Fruit fly (Drosophila melanogaster) whole organism, pupa: Measurements from ENCODE around the gene CG6912.

Source experiments
- CG10348 ChIP-seq: fragments of 200-800 bp; sonication (Bioruptor generic); IDR thresholded peaks from 2 replicates; pipeline ENCODE4 v1.3.6; 2022; ENCODE audit warnings: missing biosample characterization, missing genetic modification characterization
- CG12605 ChIP-seq: fragments of 200-800 bp; sonication (Bioruptor generic); IDR thresholded peaks from 2 replicates; pipeline ENCODE4 v1.3.6; 2022; ENCODE audit warnings: missing biosample characterization, missing genetic modification characterization
- CG13204 ChIP-seq: fragments of 200-800 bp; sonication (Bioruptor generic); optimal IDR thresholded peaks from 2 replicates; lab custom pipeline; 2018; ENCODE audit warnings: missing biosample characterization, mild to moderate bottlenecking, missing genetic modification characterization, moderate library complexity
- CG15710 ChIP-seq: fragments of 200-800 bp; sonication (Bioruptor generic); optimal IDR thresholded peaks from 2 replicates; lab custom pipeline; 2018; ENCODE audit warnings: missing biosample characterization, mild to moderate bottlenecking, missing genetic modification characterization, moderate library complexity
- CG17806 ChIP-seq: fragments of 200-800 bp; sonication (Bioruptor generic); optimal IDR thresholded peaks from 2 replicates; lab custom pipeline; 2018; ENCODE audit warnings: missing biosample characterization, mild to moderate bottlenecking, missing genetic modification characterization, moderate library complexity
- CG32121 ChIP-seq: fragments of 200-800 bp; sonication (Bioruptor generic); IDR thresholded peaks from 2 replicates; pipeline ENCODE4 v1.3.6; 2022; ENCODE audit warnings: missing biosample characterization, missing genetic modification characterization
- CG34367 ChIP-seq: fragments of 200-800 bp; sonication (Bioruptor generic); optimal IDR thresholded peaks from 2 replicates; lab custom pipeline; 2018; ENCODE audit warnings: missing biosample characterization, mild to moderate bottlenecking, missing genetic modification characterization
- CG4496 ChIP-seq: fragments of 200-800 bp; sonication (Bioruptor generic); IDR thresholded peaks from 3 replicates; pipeline ENCODE4 v1.3.6; 2022; ENCODE audit warnings: missing biosample characterization, missing genetic modification characterization
- CG8159 ChIP-seq: fragments of 200-800 bp; sonication (Bioruptor generic); optimal IDR thresholded peaks from 3 replicates; lab custom pipeline; 2018; ENCODE audit warnings: missing biosample characterization, mild to moderate bottlenecking, missing genetic modification characterization, moderate library complexity
- CG8301 ChIP-seq: fragments of 200-800 bp; sonication (Bioruptor generic); optimal IDR thresholded peaks from 2 replicates; lab custom pipeline; 2018; ENCODE audit warnings: missing biosample characterization, mild to moderate bottlenecking, missing genetic modification characterization
- CG9948 ChIP-seq: fragments of 200-800 bp; sonication (Bioruptor generic); optimal IDR thresholded peaks from 2 replicates; lab custom pipeline; 2018; ENCODE audit warnings: missing biosample characterization, mild to moderate bottlenecking, missing genetic modification characterization, moderate library complexity
- D1 ChIP-seq: fragments of 200-800 bp; sonication (Bioruptor generic); optimal IDR thresholded peaks from 2 replicates; lab custom pipeline; 2018; ENCODE audit warnings: missing biosample characterization, mild to moderate bottlenecking, missing genetic modification characterization, moderate library complexity
- EcR ChIP-seq: fragments of 200-800 bp; sonication (Bioruptor generic); optimal IDR thresholded peaks from 3 replicates; lab custom pipeline; 2019; ENCODE audit warnings: missing biosample characterization, missing genetic modification characterization, mild to moderate bottlenecking, moderate library complexity, missing genetic modification reagents
- Ets98B ChIP-seq: fragments of 200-800 bp; sonication (Bioruptor generic); IDR thresholded peaks from 2 replicates; pipeline ENCODE4 v1.3.6; 2022; ENCODE audit warnings: missing biosample characterization, missing genetic modification characterization
- Pif1A ChIP-seq: fragments of 200-800 bp; sonication (Bioruptor generic); optimal IDR thresholded peaks from 3 replicates; lab custom pipeline; 2016; ENCODE audit warnings: missing biosample characterization, missing genetic modification characterization
- Pif1B ChIP-seq: fragments of 200-800 bp; sonication (Bioruptor generic); optimal IDR thresholded peaks from 3 replicates; lab custom pipeline; 2016; ENCODE audit warnings: missing biosample characterization, missing genetic modification characterization
- Snoo ChIP-seq: fragments of 200-800 bp; sonication (Bioruptor generic); optimal IDR thresholded peaks from 3 replicates; lab custom pipeline; 2017; ENCODE audit warnings: missing biosample characterization, mild to moderate bottlenecking, missing genetic modification characterization, inconsistent platforms
- fd96Ca ChIP-seq: fragments of 200-800 bp; sonication (Bioruptor generic); IDR thresholded peaks from 3 replicates; pipeline ENCODE4 v1.3.6; 2022; ENCODE audit warnings: missing biosample characterization, missing genetic modification characterization
- gl ChIP-seq: fragments of 200-800 bp; sonication (Bioruptor generic); optimal IDR thresholded peaks from 2 replicates; lab custom pipeline; 2018; ENCODE audit warnings: missing biosample characterization, mild to moderate bottlenecking, missing genetic modification characterization
- rn ChIP-seq: fragments of 200-800 bp; sonication (Bioruptor generic); IDR thresholded peaks from 2 replicates; pipeline ENCODE4 v1.3.6; 2022; ENCODE audit warnings: missing biosample characterization, missing genetic modification characterization

CG6912 gene

DNA sequence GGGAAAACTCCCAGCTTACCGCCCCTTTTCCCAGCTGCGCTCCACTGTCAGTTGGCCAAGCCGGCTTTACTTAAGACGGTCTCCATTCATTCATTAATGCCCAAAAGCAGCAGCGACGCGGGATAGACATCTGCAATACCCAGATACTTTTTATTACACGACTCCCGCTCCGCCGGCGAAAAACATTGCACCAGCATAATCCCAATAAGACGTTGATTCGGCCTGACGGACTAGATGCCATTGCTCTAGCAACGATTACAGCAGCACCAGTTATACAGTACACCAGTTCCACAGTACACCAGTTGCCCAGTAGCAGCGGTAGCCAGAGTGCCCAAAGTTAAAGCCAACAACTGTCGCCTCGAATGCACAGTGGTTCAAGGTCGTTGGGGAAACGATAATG is 11.0 kb downstream of the CG6912 start:
- no peak for TF ChIP-seq CG12605 (GFP tag; lab: Robert Waterston, UW)
- TF ChIP-seq CG9948 (tag; lab: Kevin White, UChicago) = no peak
- no peak for TF ChIP-seq gl (tag; lab: Kevin White, UChicago)
- no peak for TF ChIP-seq Pif1B (GFP tag; lab: Kevin White, UChicago)
- TF ChIP-seq CG15710 (tag; lab: Kevin White, UChicago) = no peak
- no peak for TF ChIP-seq Snoo (tag; lab: Kevin White, UChicago)
- TF ChIP-seq EcR (GFP tag; lab: Kevin White, UChicago) = no peak
- no peak for TF ChIP-seq CG4496 (GFP tag; lab: Robert Waterston, UW)
- TF ChIP-seq CG8301 (tag; lab: Kevin White, UChicago) = no peak
- no peak for TF ChIP-seq CG34367 (tag; lab: Kevin White, UChicago)

DNA sequence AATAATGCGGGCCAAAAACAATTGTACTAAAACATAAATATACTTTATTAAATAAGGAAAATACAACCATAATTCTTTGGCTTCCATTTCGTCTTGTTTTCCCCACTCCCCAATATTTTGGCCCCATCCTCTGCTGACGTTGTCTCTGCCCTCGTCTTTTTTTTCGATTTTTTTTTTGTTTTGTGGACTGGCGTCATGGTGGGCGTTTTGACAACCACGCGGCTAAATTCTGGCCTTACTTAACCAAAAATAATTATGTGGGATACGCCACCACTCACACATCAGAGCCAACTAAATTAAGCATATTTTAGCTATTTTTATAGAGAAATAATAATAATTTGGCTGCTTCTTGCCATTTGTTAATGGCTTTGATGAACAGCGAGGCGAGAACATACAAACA is 12.2 kb downstream of the CG6912 start:
- no peak for TF ChIP-seq CG17806 (tag; lab: Kevin White, UChicago)
- no peak for TF ChIP-seq CG10348
- TF ChIP-seq gl (tag; lab: Kevin White, UChicago) = no peak
- no peak for TF ChIP-seq CG15710 (tag; lab: Kevin White, UChicago)
- TF ChIP-seq, all 21 proteins: peak for 0

dm6 chr3R:15123036-15123715 is 13.6 kb downstream of the CG6912 start:
- TF ChIP-seq CG32121 = no peak
- no peak for TF ChIP-seq CG12605 (GFP tag; lab: Robert Waterston, UW)
- TF ChIP-seq CG17806 (tag; lab: Kevin White, UChicago) = no peak
- TF ChIP-seq CG13204 (GFP tag; lab: Kevin White, UChicago) = no peak
- no peak for TF ChIP-seq CG4496 (GFP tag; lab: Robert Waterston, UW)
- no peak for TF ChIP-seq CG15710 (tag; lab: Kevin White, UChicago)
- no peak for TF ChIP-seq rn (GFP tag; lab: Robert Waterston, UW)
- no peak for TF ChIP-seq CG34367 (tag; lab: Kevin White, UChicago)
- no peak for TF ChIP-seq gl (tag; lab: Kevin White, UChicago)
- TF ChIP-seq CG9948 (tag; lab: Kevin White, UChicago) = no peak
- TF ChIP-seq Pif1A (GFP tag; lab: Kevin White, UChicago) = no peak
- TF ChIP-seq Pif1B (GFP tag; lab: Kevin White, UChicago) = no peak
- TF ChIP-seq CG10348 = no peak
- TF ChIP-seq Snoo (tag; lab: Kevin White, UChicago) = no peak
- no peak for TF ChIP-seq CG8159 (tag; lab: Kevin White, UChicago)
- TF ChIP-seq fd96Ca = no peak

DNA sequence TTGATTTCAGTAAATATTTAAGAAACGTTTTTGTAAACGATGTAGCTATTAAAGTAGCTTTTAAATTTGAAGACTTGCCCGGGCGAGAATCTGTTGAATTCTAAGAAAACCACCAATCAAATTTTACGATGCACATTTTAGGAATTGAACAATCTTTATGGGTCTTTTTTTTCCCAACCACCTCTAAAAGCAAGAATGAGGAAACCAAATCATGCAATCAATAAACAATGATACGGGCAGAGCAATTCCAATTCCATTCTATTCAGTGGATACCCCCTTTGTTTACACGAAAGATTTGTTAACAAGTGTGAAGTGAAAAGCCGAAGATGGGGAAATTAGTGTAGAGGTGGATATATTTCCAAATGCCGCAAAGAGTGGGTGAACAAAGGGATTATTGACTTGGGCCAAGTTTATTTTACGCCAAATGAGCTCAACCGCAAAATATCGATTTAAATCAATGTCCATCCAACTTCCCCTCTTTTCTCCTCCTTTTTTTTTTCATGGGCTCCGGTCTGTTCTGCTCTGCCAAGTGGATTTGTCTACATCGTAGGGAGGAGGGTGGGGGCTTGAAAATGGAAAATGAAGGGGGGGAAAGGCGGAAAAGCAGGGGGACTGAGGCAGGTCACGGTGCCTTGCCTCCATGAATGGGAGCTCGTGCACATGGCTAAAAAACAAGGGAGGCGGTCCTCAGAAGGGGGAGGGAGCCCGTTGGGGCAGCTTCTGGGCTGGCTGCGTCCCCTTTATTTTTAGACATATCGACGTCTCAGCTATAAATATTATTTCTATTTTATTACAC is 15.0 kb downstream of the CG6912 start:
- TF ChIP-seq CG13204 (GFP tag; lab: Kevin White, UChicago) = no peak

dm6 chr3R:15119730-15120129 is 17.1 kb downstream of the CG6912 start:
- TF ChIP-seq CG34367 (tag; lab: Kevin White, UChicago) (no peak), EcR (GFP tag; lab: Kevin White, UChicago) (no peak), CG4496 (GFP tag; lab: Robert Waterston, UW) (no peak), gl (tag; lab: Kevin White, UChicago) (no peak), CG13204 (GFP tag; lab: Kevin White, UChicago) (no peak), D1 (tag; lab: Kevin White, UChicago) (no peak), CG9948 (tag; lab: Kevin White, UChicago) (no peak), CG32121 (no peak), CG17806 (tag; lab: Kevin White, UChicago) (no peak), rn (GFP tag; lab: Robert Waterston, UW) (no peak), CG8301 (tag; lab: Kevin White, UChicago) (no peak), CG10348 (no peak), fd96Ca (no peak)

dm6 chr3R:15117765-15118164 is 19.0 kb downstream of the CG6912 start:
- no peak for TF ChIP-seq CG15710 (tag; lab: Kevin White, UChicago)
- TF ChIP-seq CG10348 = no peak
- no peak for TF ChIP-seq CG8159 (tag; lab: Kevin White, UChicago)
- no peak for TF ChIP-seq Pif1A (GFP tag; lab: Kevin White, UChicago)
- TF ChIP-seq gl (tag; lab: Kevin White, UChicago) = no peak
- TF ChIP-seq fd96Ca = no peak
- no peak for TF ChIP-seq Ets98B
- no peak for TF ChIP-seq Pif1B (GFP tag; lab: Kevin White, UChicago)
- TF ChIP-seq CG17806 (tag; lab: Kevin White, UChicago) = no peak
- TF ChIP-seq CG32121 = no peak
- TF ChIP-seq CG12605 (GFP tag; lab: Robert Waterston, UW) = no peak
